ENCODE assay signal across 1 fruit fly cellular context in the genomic region with DNA sequence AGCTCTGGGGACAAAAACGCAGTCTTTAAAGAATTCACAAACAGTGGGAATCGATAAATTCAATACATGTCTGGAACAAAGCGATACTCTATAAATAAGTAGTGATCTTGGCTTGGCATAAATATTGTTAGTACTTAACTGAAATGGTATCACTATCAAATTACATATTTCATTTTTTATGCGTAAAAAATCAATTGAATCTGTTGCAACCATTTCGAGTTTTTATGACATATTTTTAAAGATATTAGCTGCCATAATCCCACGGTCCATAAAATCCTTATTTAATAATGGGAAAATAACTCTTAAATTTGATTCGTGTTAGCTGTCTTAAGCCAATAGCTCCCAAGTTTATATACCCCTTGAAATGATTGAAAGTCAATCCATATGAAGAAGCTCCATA.
TF ChIP-seq lines count a peak whose summit lies in the region.

No protein-coding gene starts in this region.

TF ChIP-seq in whole organism, prepupa, 60 proteins besides CTCF, POLR2A, EP300 and RAD21 (continued from another document):
- TF ChIP-seq CG16779 (tag; optimal IDR thresholded peaks at IDR 0.05; lab: Kevin White, UChicago) = no peak
- no peak for TF ChIP-seq Ets21C (GFP tag; optimal IDR thresholded peaks at IDR 0.05; lab: Kevin White, UChicago)
- peak; percentile 43 for TF ChIP-seq Hr4 (GFP tag; optimal IDR thresholded peaks at IDR 0.05; lab: Kevin White, UChicago)
- TF ChIP-seq CG6163 (GFP tag; IDR thresholded peaks at IDR 0.05; lab: Robert Waterston, UW) = no peak
- no peak for TF ChIP-seq Hr38 (GFP tag; optimal IDR thresholded peaks at IDR 0.05; lab: Kevin White, UChicago)
- TF ChIP-seq CG8119 (GFP tag; IDR thresholded peaks at IDR 0.05; lab: Robert Waterston, UW) = no peak; the same call in 2 of the 3 replicates
- TF ChIP-seq OdsH (GFP tag; optimal IDR thresholded peaks at IDR 0.05; lab: Kevin White, UChicago) = peak; percentile 24
- no peak for TF ChIP-seq svp (GFP tag; lab: Kevin White, UChicago)
- TF ChIP-seq CG4318 (GFP tag; optimal IDR thresholded peaks at IDR 0.05; lab: Kevin White, UChicago) = peak; percentile 19
- no peak for TF ChIP-seq cyc (GFP tag; optimal IDR thresholded peaks at IDR 0.05; lab: Kevin White, UChicago)
- TF ChIP-seq Smox (GFP tag; optimal IDR thresholded peaks at IDR 0.05; lab: Kevin White, UChicago) = no peak
- peak; percentile 15 for TF ChIP-seq Met (GFP tag; optimal IDR thresholded peaks at IDR 0.05; lab: Kevin White, UChicago)
- peak; percentile 46 for TF ChIP-seq pdm3 (GFP tag; optimal IDR thresholded peaks at IDR 0.05; lab: Kevin White, UChicago)
- TF ChIP-seq Sox15 (GFP tag; optimal IDR thresholded peaks at IDR 0.05; lab: Kevin White, UChicago) = no peak
- TF ChIP-seq Sox102F (GFP tag; optimal IDR thresholded peaks at IDR 0.05; lab: Kevin White, UChicago) = no peak
- no peak for TF ChIP-seq CG1621 (tag; optimal IDR thresholded peaks at IDR 0.05; lab: Kevin White, UChicago)
- TF ChIP-seq CG10669 (GFP tag; optimal IDR thresholded peaks at IDR 0.05; lab: Kevin White, UChicago) = peak; percentile 28
- TF ChIP-seq CG10631 (GFP tag; optimal IDR thresholded peaks at IDR 0.05; lab: Kevin White, UChicago) = peak; percentile 7
- TF ChIP-seq salr (GFP tag; optimal IDR thresholded peaks at IDR 0.05; lab: Kevin White, UChicago) = peak in 1 of 2 experiments; percentile 39
- TF ChIP-seq CG6276 (GFP tag; optimal IDR thresholded peaks at IDR 0.05; lab: Kevin White, UChicago) = no peak
- peak; percentile 16 for TF ChIP-seq fd59A (GFP tag; optimal IDR thresholded peaks at IDR 0.05; lab: Kevin White, UChicago)
- TF ChIP-seq CG34406 (GFP tag; optimal IDR thresholded peaks at IDR 0.05; lab: Kevin White, UChicago) = no peak
- no peak for TF ChIP-seq CG11294 (GFP tag; IDR thresholded peaks at IDR 0.05; lab: Robert Waterston, UW)
- TF ChIP-seq CG7368 (GFP tag; optimal IDR thresholded peaks at IDR 0.05; lab: Kevin White, UChicago) = no peak
- peak; percentile 13 for TF ChIP-seq CG31627 (GFP tag; optimal IDR thresholded peaks at IDR 0.05; lab: Kevin White, UChicago)
- no peak for TF ChIP-seq CG6854 (GFP tag; optimal IDR thresholded peaks at IDR 0.05; lab: Kevin White, UChicago)
- TF ChIP-seq CG8632 (GFP tag; optimal IDR thresholded peaks at IDR 0.05; lab: Kevin White, UChicago) = no peak
- TF ChIP-seq CG32006 (GFP tag; optimal IDR thresholded peaks at IDR 0.05; lab: Kevin White, UChicago) = peak; percentile 64
- no peak for TF ChIP-seq Gug (GFP tag; IDR thresholded peaks at IDR 0.05; lab: Robert Waterston, UW)
- no peak for TF ChIP-seq Eip75B (GFP tag; optimal IDR thresholded peaks at IDR 0.05; lab: Kevin White, UChicago)
